Worm (Caenorhabditis elegans): ENCODE measurements around the gene T21D12.12.

- TF ChIP-seq nhr-237 (tag; optimal IDR thresholded peaks at IDR 0.05) (no peak), zag-1 (tag; optimal IDR thresholded peaks at IDR 0.05) (no peak), skn-1 (tag; optimal IDR thresholded peaks at IDR 0.05) (no peak), sem-4 (tag; optimal IDR thresholded peaks at IDR 0.05) (no peak)
These were observed 32.9 kb downstream of the T21D12.12 start for ce11 chrIV:299190-299589.
